Fruit fly (Drosophila melanogaster): ENCODE measurements around the gene CecA2.

The CecA2 gene

dm6 chr3R:30248565-30248964 is 36.6 kb downstream of the CecA2 start (continued):
- no peak for TF ChIP-seq lov (optimal IDR thresholded peaks at IDR 0.05)
- no peak for TF ChIP-seq lov (GFP tag; IDR thresholded peaks at IDR 0.05)
- TF ChIP-seq CG4360 (GFP tag; IDR thresholded peaks at IDR 0.05) = 0 out of 2 replicates have a peak, but pooled peaks have one; percentile 20
- TF ChIP-seq Ravus (GFP tag; IDR thresholded peaks at IDR 0.05) = no peak
- no peak for TF ChIP-seq Oaz (GFP tag; IDR thresholded peaks at IDR 0.05)
- no peak for TF ChIP-seq pfk (GFP tag; optimal IDR thresholded peaks at IDR 0.05)
- no peak for TF ChIP-seq Dip2 (GFP tag; IDR thresholded peaks at IDR 0.05)
- TF ChIP-seq shn (GFP tag; optimal IDR thresholded peaks at IDR 0.05) = no peak
- TF ChIP-seq lbe (GFP tag; optimal IDR thresholded peaks at IDR 0.05) = no peak
- no peak for TF ChIP-seq CG9437 (GFP tag; optimal IDR thresholded peaks at IDR 0.05)
- TF ChIP-seq toy (GFP tag; IDR thresholded peaks at IDR 0.05) = no peak
- TF ChIP-seq CG14441 (GFP tag; IDR thresholded peaks at IDR 0.05) = no peak
- no peak for TF ChIP-seq Dbx (GFP tag; IDR thresholded peaks at IDR 0.05)
- TF ChIP-seq Ets97D (GFP tag; optimal IDR thresholded peaks at IDR 0.05) = no peak

dm6 chr3R:30249283-30249682 is 37.3 kb downstream of the CecA2 start, which contains the start of gene CG34299:
TSS of gene CG34299 (plus strand) at chr3R:30249583.
- 0 out of 3 replicates have a peak, but pooled peaks have one; percentile 8 for TF ChIP-seq CG11456 (GFP tag; IDR thresholded peaks at IDR 0.05)
- TF ChIP-seq CG6272 (GFP tag; IDR thresholded peaks at IDR 0.05) = no peak
- no peak for TF ChIP-seq CG6683 (GFP tag; optimal IDR thresholded peaks at IDR 0.05)
- no peak for TF ChIP-seq emc (GFP tag; optimal IDR thresholded peaks at IDR 0.05)

dm6 chr3R:30250496-30250978 is 38.6 kb downstream of the CecA2 start, which contains the start of gene CG9682:
TSS of gene CG9682 (plus strand) at chr3R:30250928.
- no peak for TF ChIP-seq Dek (tag; optimal IDR thresholded peaks at IDR 0.05)
- TF ChIP-seq exex (tag; optimal IDR thresholded peaks at IDR 0.05) = peak; percentile 57
- TF ChIP-seq Hr39 (optimal IDR thresholded peaks at IDR 0.05) = no peak
- TF ChIP-seq sug (tag; optimal IDR thresholded peaks at IDR 0.05) = peak; percentile 53
- no peak for TF ChIP-seq scrt (GFP tag; optimal IDR thresholded peaks at IDR 0.05)
- TF ChIP-seq Stat92E (GFP tag; optimal IDR thresholded peaks at IDR 0.05) = no peak
- no peak for TF ChIP-seq CG12942 (GFP tag; optimal IDR thresholded peaks at IDR 0.05)
- peak; percentile 46 for TF ChIP-seq lab (GFP tag; optimal IDR thresholded peaks at IDR 0.05)
- TF ChIP-seq CG6272 (GFP tag; IDR thresholded peaks at IDR 0.05) = no peak
- no peak for TF ChIP-seq CG11504 (tag; optimal IDR thresholded peaks at IDR 0.05)
- TF ChIP-seq sd (tag; optimal IDR thresholded peaks at IDR 0.05) = peak; percentile 2
- no peak for TF ChIP-seq sens-2 (GFP tag; IDR thresholded peaks at IDR 0.05)
- TF ChIP-seq Bgb (GFP tag; IDR thresholded peaks at IDR 0.05; ENCODE audit: partially characterized antibody) = no peak
- no peak for TF ChIP-seq Bdp1 (GFP tag; optimal IDR thresholded peaks at IDR 0.05)
- TF ChIP-seq gsb (GFP tag; IDR thresholded peaks at IDR 0.05) = no peak
- TF ChIP-seq Dref (GFP tag; IDR thresholded peaks at IDR 0.05) = no peak
- peak; percentile 47 for TF ChIP-seq grn (GFP tag; optimal IDR thresholded peaks at IDR 0.05)
- no peak for TF ChIP-seq Optix (GFP tag; IDR thresholded peaks at IDR 0.05)

- TF ChIP-seq org-1 (GFP tag; optimal IDR thresholded peaks at IDR 0.05) = no peak
- peak; percentile 75 for TF ChIP-seq CG1529 (GFP tag; optimal IDR thresholded peaks at IDR 0.05)
- TF ChIP-seq CG11504 (tag; optimal IDR thresholded peaks at IDR 0.05) = peak; percentile 94
- no peak for TF ChIP-seq croc (GFP tag; conservative IDR thresholded peaks at IDR 0.05)
- no peak for TF ChIP-seq CG6689 (GFP tag; IDR thresholded peaks at IDR 0.05)
- TF ChIP-seq ato (GFP tag; IDR thresholded peaks at IDR 0.05; ENCODE audit: partially characterized antibody) = no peak
- no peak for TF ChIP-seq pnt (GFP tag; optimal IDR thresholded peaks at IDR 0.05)
- TF ChIP-seq Dll (GFP tag; IDR thresholded peaks at IDR 0.05; ENCODE audit: partially characterized antibody) = no peak
- TF ChIP-seq salm (tag; optimal IDR thresholded peaks at IDR 0.05) = no peak
- TF ChIP-seq cad (GFP tag; optimal IDR thresholded peaks at IDR 0.05) = no peak
- TF ChIP-seq HLHmδ (GFP tag; optimal IDR thresholded peaks at IDR 0.05) = no peak
- TF ChIP-seq CG5953 (GFP tag; IDR thresholded peaks at IDR 0.05) = no peak
Observed at dm6 chr3R:30252317-30252716, 40.4 kb downstream of the CecA2 start.

Measured in whole organism, embryonic.